Worm (Caenorhabditis elegans): ENCODE measurements around the gene Y62H9A.12.

Y62H9A.12 gene

DNA sequence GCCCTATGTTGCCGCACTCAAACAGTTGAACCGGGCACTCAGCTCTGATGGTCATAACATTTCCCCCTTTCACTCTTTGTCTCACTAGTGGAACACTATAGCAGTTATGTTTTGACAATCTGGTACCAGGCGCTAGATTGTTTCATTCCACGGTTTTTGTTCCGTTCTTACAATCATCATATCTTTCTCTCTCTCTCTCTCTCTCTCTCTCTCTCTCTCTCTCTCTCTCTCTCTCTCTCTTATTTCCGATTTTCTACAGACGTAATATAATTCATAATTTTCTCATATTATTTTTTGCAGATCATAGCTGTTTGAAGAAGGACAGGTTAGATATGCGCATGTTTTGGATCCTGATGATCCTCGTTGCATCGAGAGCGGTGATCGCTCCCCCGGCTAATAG lies at the start of gene Y62H9A.12:
Gene Y62H9A.12, plus strand, starts transcription at position 301 of the 400 bp plus-strand sequence.
- no peak for TF ChIP-seq unc-130 (GFP tag; optimal IDR thresholded peaks at IDR 0.05)
- no peak for TF ChIP-seq ztf-11 (tag; optimal IDR thresholded peaks at IDR 0.05)
- TF ChIP-seq hmg-1.1 (GFP tag; IDR thresholded peaks at IDR 0.05): no peak
- TF ChIP-seq lin-29 (GFP tag; IDR thresholded peaks at IDR 0.05): no peak
- no peak for TF ChIP-seq nhr-42 (GFP tag; IDR thresholded peaks at IDR 0.05)
- TF ChIP-seq F37D6.2 (tag; optimal IDR thresholded peaks at IDR 0.05): no peak
- no peak for TF ChIP-seq spr-3 (GFP tag; optimal IDR thresholded peaks at IDR 0.05)
- TF ChIP-seq aha-1 (tag): no peak
- no peak for TF ChIP-seq egl-27 (tag; optimal IDR thresholded peaks at IDR 0.05)
- TF ChIP-seq jun-1 (tag; optimal IDR thresholded peaks at IDR 0.05): no peak
- TF ChIP-seq hlh-30 (tag; optimal IDR thresholded peaks at IDR 0.05; ENCODE audit: insufficient read depth): no peak
- no peak for TF ChIP-seq mep-1 (tag; optimal IDR thresholded peaks at IDR 0.05)
- no peak for TF ChIP-seq ceh-62 (tag; optimal IDR thresholded peaks at IDR 0.05)
- TF ChIP-seq fkh-10 (GFP tag; optimal IDR thresholded peaks at IDR 0.05): no peak
- no peak for TF ChIP-seq daf-16 (GFP tag; optimal IDR thresholded peaks at IDR 0.05)
- TF ChIP-seq daf-16 (tag; optimal IDR thresholded peaks at IDR 0.05): no peak
- no peak for TF ChIP-seq madf-5 (GFP tag; IDR thresholded peaks at IDR 0.05)
- TF ChIP-seq nhr-6 (tag; optimal IDR thresholded peaks at IDR 0.05): no peak
- no peak for TF ChIP-seq mdt-29 (GFP tag; IDR thresholded peaks at IDR 0.05)
- TF ChIP-seq ces-1 (GFP tag; optimal IDR thresholded peaks at IDR 0.05): no peak

DNA sequence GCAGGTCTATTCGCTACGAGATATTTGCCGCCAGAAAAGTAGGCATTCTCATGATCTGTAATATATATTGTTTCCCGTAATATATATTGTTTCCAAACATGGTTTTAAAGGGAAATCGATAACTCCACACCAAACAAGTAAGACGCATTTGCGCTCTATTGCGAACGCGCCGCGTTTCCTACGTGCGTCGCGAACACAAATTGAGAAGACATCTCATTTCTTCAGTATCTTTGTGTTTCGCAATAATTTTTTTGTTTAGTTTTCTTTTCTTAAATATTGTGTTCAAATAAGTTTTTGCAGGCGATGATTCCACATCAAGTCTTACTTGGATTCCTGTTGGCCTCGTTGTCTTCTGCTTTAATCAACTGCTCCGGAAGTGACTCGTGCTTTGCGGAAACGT lies 48.8 kb upstream of the Y62H9A.12 start, which contains the start of gene F54F7.6:
Gene F54F7.6, plus strand, starts transcription at position 301 of the 400 bp plus-strand sequence.
- TF ChIP-seq F26F4.8 (GFP tag; conservative IDR thresholded peaks at IDR 0.05) (no peak), unc-62 (GFP tag; optimal IDR thresholded peaks at IDR 0.05 in 1 of 2) (peak in 1 of 2 experiments; percentile 69), unc-62 (tag; optimal IDR thresholded peaks at IDR 0.05) (no peak)

DNA sequence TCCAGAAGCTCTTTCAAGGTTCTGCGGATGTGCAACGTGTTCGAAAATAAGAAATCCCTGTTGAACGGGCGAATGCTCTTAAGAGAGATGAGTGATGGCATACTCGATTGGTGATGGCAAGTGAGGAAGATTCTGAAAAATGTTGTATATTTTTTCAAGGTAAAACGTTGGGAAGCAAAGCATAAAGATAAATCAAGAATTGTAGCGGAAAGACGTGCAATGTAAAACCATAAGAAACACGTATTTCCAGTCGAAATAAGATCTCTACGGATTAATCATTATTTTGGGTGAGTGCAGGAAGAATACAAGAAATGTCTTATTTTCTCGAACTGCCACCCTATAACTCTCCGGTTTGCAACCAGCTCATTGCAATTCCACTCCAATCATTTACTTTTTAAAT lies 44.7 kb upstream of the Y62H9A.12 start, which contains the start of gene dot-1.2:
Gene dot-1.2, minus strand, starts transcription at position 101 of the 400 bp plus-strand sequence.
- no peak for TF ChIP-seq ama-1 (optimal IDR thresholded peaks at IDR 0.05)
- peak in 1 of 2 experiments; percentile 43 for TF ChIP-seq unc-62 (GFP tag; optimal IDR thresholded peaks at IDR 0.05 in 1 of 2)
- no peak for TF ChIP-seq unc-62 (tag; optimal IDR thresholded peaks at IDR 0.05)
- TF ChIP-seq dmd-6 (GFP tag; IDR thresholded peaks at IDR 0.05): no peak

DNA sequence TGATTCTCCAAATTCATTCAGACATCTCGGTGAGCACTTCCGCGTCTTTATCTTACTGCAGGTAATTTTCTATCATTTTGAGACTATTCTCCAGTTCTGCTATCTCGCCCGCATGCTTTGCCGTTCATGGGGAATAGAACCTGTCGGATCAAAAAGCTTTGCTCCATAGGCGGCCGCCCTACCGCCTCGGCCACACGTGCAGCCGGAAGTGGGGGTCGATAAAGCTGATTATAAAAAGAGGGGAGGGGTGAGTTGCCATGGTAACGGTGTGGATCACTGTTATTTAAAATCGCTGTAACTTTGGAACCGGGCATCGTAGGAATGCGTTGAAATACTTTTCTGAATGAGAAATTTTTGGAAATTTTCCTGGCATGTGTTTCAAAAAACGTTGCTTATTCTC lies 43.5 kb upstream of the Y62H9A.12 start:
- TF ChIP-seq lin-38 (GFP tag; IDR thresholded peaks at IDR 0.05) (no peak), egl-43 (GFP tag; IDR thresholded peaks at IDR 0.05) (no peak), mdl-1 (tag; optimal IDR thresholded peaks at IDR 0.05) (no peak), tra-1 (GFP tag; IDR thresholded peaks at IDR 0.05) (peak; percentile 47; the same call in 1 of the 2 replicates), daf-16 (GFP tag; optimal IDR thresholded peaks at IDR 0.05) (no peak), daf-16 (tag; optimal IDR thresholded peaks at IDR 0.05) (no peak), aha-1 (tag) (peak; percentile 13), php-3 (GFP tag; IDR thresholded peaks at IDR 0.05) (no peak), arid-1 (GFP tag; conservative IDR thresholded peaks at IDR 0.05) (no peak), Y48G9A.11 (GFP tag; IDR thresholded peaks at IDR 0.05) (no peak), ceh-44 (GFP tag; IDR thresholded peaks at IDR 0.05) (0 out of 2 replicates have a peak, but pooled peaks have one; percentile 27), lin-13 (GFP tag; optimal IDR thresholded peaks at IDR 0.05) (no peak)

DNA sequence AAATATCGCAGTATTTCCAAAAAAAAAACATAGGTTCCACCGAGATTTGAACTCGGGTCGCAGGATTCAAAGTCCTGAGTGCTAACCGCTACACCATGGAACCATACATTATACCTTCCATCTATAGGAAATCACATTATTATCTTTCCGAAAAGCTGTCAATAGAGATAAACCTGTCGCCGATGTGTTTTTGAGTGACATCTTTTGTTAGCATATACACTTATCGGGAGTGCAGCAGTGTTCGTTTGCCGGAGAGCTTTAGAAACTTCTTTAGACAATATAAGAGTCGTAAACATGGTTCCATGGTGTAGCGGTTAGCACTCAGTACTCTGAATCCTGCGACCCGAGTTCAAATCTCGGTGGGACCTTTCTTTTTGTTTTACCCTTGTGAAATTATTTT lies 41.7 kb upstream of the Y62H9A.12 start:
- TF ChIP-seq dmd-6 (GFP tag; IDR thresholded peaks at IDR 0.05) (peak; percentile 56), dmd-8 (GFP tag; IDR thresholded peaks at IDR 0.05) (0 out of 2 replicates have a peak, but pooled peaks have one; percentile 61), mes-2 (tag; optimal IDR thresholded peaks at IDR 0.05; ENCODE audit: poor library complexity, severe bottlenecking) (no peak), lin-1 (GFP tag; IDR thresholded peaks at IDR 0.05) (peak; percentile 30; the same call in 1 of the 2 replicates), ceh-82 (tag; optimal IDR thresholded peaks at IDR 0.05) (no peak), unc-39 (tag; optimal IDR thresholded peaks at IDR 0.05) (no peak), F10B5.3 (tag; optimal IDR thresholded peaks at IDR 0.05) (no peak), php-3 (GFP tag; IDR thresholded peaks at IDR 0.05) (peak; percentile 49; the same call in 1 of the 2 replicates), ctbp-1 (GFP tag; IDR thresholded peaks at IDR 0.05) (peak; percentile 61; the same call in 1 of the 2 replicates), hmg-1.1 (GFP tag; IDR thresholded peaks at IDR 0.05) (peak; percentile 65), mdl-1 (tag; optimal IDR thresholded peaks at IDR 0.05) (no peak), nhr-76 (tag; optimal IDR thresholded peaks at IDR 0.05) (no peak), tra-1 (GFP tag; IDR thresholded peaks at IDR 0.05) (peak; percentile 70), hlh-30 (tag; optimal IDR thresholded peaks at IDR 0.05; ENCODE audit: insufficient read depth) (no peak), arid-1 (GFP tag; conservative IDR thresholded peaks at IDR 0.05) (peak; percentile 63), zag-1 (tag; optimal IDR thresholded peaks at IDR 0.05) (no peak), dmd-9 (GFP tag; IDR thresholded peaks at IDR 0.05) (0 out of 2 replicates have a peak, but pooled peaks have one; percentile 44), nhr-77 (tag; optimal IDR thresholded peaks at IDR 0.05) (no peak)
